Fruit fly (Drosophila melanogaster): ENCODE measurements around the gene CG9519.
A peak's percentile ranks its signal among the peaks of the same experiment; 100 is the strongest.

The CG9519 gene

dm6 chrX:14882536-14883118 lies 26.5 kb upstream of the CG9519 start, which contains the start of the genes CG45064 and CG45065 (continued):
- TF ChIP-seq CG42726 (GFP tag; IDR thresholded peaks at IDR 0.05; ENCODE audit: partially characterized antibody): no peak
- TF ChIP-seq CG3065 (GFP tag; optimal IDR thresholded peaks at IDR 0.05): no peak
- no peak for TF ChIP-seq Kr (GFP tag; optimal IDR thresholded peaks at IDR 0.05)
- no peak for TF ChIP-seq Dfd (GFP tag; optimal IDR thresholded peaks at IDR 0.05)
- no peak for TF ChIP-seq MESR4 (GFP tag; optimal IDR thresholded peaks at IDR 0.05)
- no peak for TF ChIP-seq CG11085 (GFP tag; IDR thresholded peaks at IDR 0.05)
- TF ChIP-seq chn (GFP tag; optimal IDR thresholded peaks at IDR 0.05): peak; percentile 72
- no peak for TF ChIP-seq mirr (GFP tag; optimal IDR thresholded peaks at IDR 0.05)
- peak; percentile 97 for TF ChIP-seq ci (GFP tag; IDR thresholded peaks at IDR 0.05)
- peak; percentile 93 for TF ChIP-seq Asciz (GFP tag; optimal IDR thresholded peaks at IDR 0.05)
- TF ChIP-seq luna (GFP tag; optimal IDR thresholded peaks at IDR 0.05): no peak
- TF ChIP-seq tx (GFP tag; optimal IDR thresholded peaks at IDR 0.05): peak; percentile 77
- peak; percentile 50 for TF ChIP-seq Vsx1 (GFP tag; optimal IDR thresholded peaks at IDR 0.05)
- TF ChIP-seq bab2 (GFP tag; optimal IDR thresholded peaks at IDR 0.05): peak; percentile 81
- TF ChIP-seq hbn (GFP tag; IDR thresholded peaks at IDR 0.05; ENCODE audit: partially characterized antibody): no peak
- peak; percentile 77 for TF ChIP-seq her (GFP tag; optimal IDR thresholded peaks at IDR 0.05)
- peak; percentile 77 for TF ChIP-seq E2f1 (GFP tag; IDR thresholded peaks at IDR 0.05)
- no peak; the same call in 1 of the 2 replicates for TF ChIP-seq Ravus (GFP tag; IDR thresholded peaks at IDR 0.05)
- TF ChIP-seq HLH54F (GFP tag; optimal IDR thresholded peaks at IDR 0.05): peak; percentile 81
- TF ChIP-seq bbx (GFP tag; IDR thresholded peaks at IDR 0.05; ENCODE audit: partially characterized antibody): no peak
- peak; percentile 84 for TF ChIP-seq esg (GFP tag; conservative IDR thresholded peaks at IDR 0.05)
- TF ChIP-seq NC2α (GFP tag; optimal IDR thresholded peaks at IDR 0.05): peak; percentile 41
- TF ChIP-seq CG31388 (GFP tag; optimal IDR thresholded peaks at IDR 0.05): peak; percentile 21
- no peak for TF ChIP-seq knrl (GFP tag; IDR thresholded peaks at IDR 0.05; ENCODE audit: partially characterized antibody)
- TF ChIP-seq CG32532 (GFP tag; IDR thresholded peaks at IDR 0.05): peak; percentile 56
- peak; percentile 81 for TF ChIP-seq bcd (GFP tag; optimal IDR thresholded peaks at IDR 0.05)
- TF ChIP-seq CG10959 (GFP tag; IDR thresholded peaks at IDR 0.05): no peak
- no peak for TF ChIP-seq CG34376 (GFP tag; optimal IDR thresholded peaks at IDR 0.05)
- TF ChIP-seq CG14014 (GFP tag; IDR thresholded peaks at IDR 0.05): peak; percentile 62
- TF ChIP-seq CG4820 (GFP tag; optimal IDR thresholded peaks at IDR 0.05): peak; percentile 80
- TF ChIP-seq Fer2 (tag; optimal IDR thresholded peaks at IDR 0.05): peak; percentile 3
- TF ChIP-seq Hr78 (GFP tag; optimal IDR thresholded peaks at IDR 0.05): peak in 1 of 2 experiments; percentile 77
- no peak for TF ChIP-seq pan (optimal IDR thresholded peaks at IDR 0.05)
- TF ChIP-seq pan (GFP tag; optimal IDR thresholded peaks at IDR 0.05 in 1 of 2, IDR thresholded peaks at IDR 0.05 in 1 of 2): peak in 1 of 2 experiments; percentile 79
- peak; percentile 81; the same call in 2 of the 3 replicates for TF ChIP-seq so (GFP tag; IDR thresholded peaks at IDR 0.05)
- TF ChIP-seq CG15269 (tag; optimal IDR thresholded peaks at IDR 0.05): peak; percentile 79
- TF ChIP-seq chinmo (GFP tag; IDR thresholded peaks at IDR 0.05; ENCODE audit: partially characterized antibody): no peak
- TF ChIP-seq sna (GFP tag; IDR thresholded peaks at IDR 0.05; ENCODE audit: partially characterized antibody): no peak
- TF ChIP-seq CG4617 (GFP tag; optimal IDR thresholded peaks at IDR 0.05; ENCODE audit: borderline replicate concordance): peak; percentile 16
- peak; percentile 76 for TF ChIP-seq zfh2 (GFP tag; optimal IDR thresholded peaks at IDR 0.05)
- TF ChIP-seq CG1647 (GFP tag; optimal IDR thresholded peaks at IDR 0.05): peak; percentile 66
- TF ChIP-seq CG17361 (GFP tag; IDR thresholded peaks at IDR 0.05): peak; percentile 88
- no peak for TF ChIP-seq Dip2 (GFP tag; IDR thresholded peaks at IDR 0.05)
- TF ChIP-seq CG33213 (GFP tag; optimal IDR thresholded peaks at IDR 0.05): peak; percentile 68
- peak; percentile 84 for TF ChIP-seq Ssrp (tag; optimal IDR thresholded peaks at IDR 0.05)
- TF ChIP-seq CG32772 (GFP tag; IDR thresholded peaks at IDR 0.05): peak; percentile 83
- peak; percentile 78 for TF ChIP-seq CG16863 (GFP tag; optimal IDR thresholded peaks at IDR 0.05)
- TF ChIP-seq ab (GFP tag; optimal IDR thresholded peaks at IDR 0.05): peak; percentile 35
- peak; percentile 61; the same call in 1 of the 2 replicates for TF ChIP-seq peb (GFP tag; IDR thresholded peaks at IDR 0.05)
- TF ChIP-seq CG8478 (optimal IDR thresholded peaks at IDR 0.05): no peak

Measured in whole organism, embryonic.